Fruit fly (Drosophila melanogaster) whole organism, embryonic: ENCODE data around the gene CG32379.

Experiments used
- BtbVII ChIP-seq: fragments of 200-800 bp; sonication (Bioruptor generic); optimal IDR thresholded peaks from 3 replicates; lab custom pipeline; 2017; ENCODE audit warnings: missing biosample characterization, mild to moderate bottlenecking, missing genetic modification characterization
- CG10267 ChIP-seq: fragments of 200-800 bp; sonication (Bioruptor generic); optimal IDR thresholded peaks from 2 replicates; lab custom pipeline; 2018; ENCODE audit warnings: missing biosample characterization, mild to moderate bottlenecking, missing genetic modification characterization, moderate library complexity
- CG11695 ChIP-seq: fragments of 200-800 bp; sonication (Bioruptor generic); IDR thresholded peaks from 3 replicates; pipeline ENCODE4 v1.3.6; 2022; ENCODE audit warnings: missing biosample characterization, missing genetic modification characterization
- CG11696 ChIP-seq: fragments of 200-800 bp; sonication (Bioruptor generic); IDR thresholded peaks from 2 replicates; pipeline ENCODE4 v1.3.6; 2022; ENCODE audit warnings: missing biosample characterization, missing genetic modification characterization
- CG1529 ChIP-seq: fragments of 200-800 bp; sonication (Bioruptor generic); optimal IDR thresholded peaks from 3 replicates; lab custom pipeline; 2018; ENCODE audit warnings: missing biosample characterization, missing genetic modification characterization
- CG15696 ChIP-seq: fragments of 200-800 bp; sonication (Bioruptor generic); optimal IDR thresholded peaks from 2 replicates; lab custom pipeline; 2019; ENCODE audit warnings: missing biosample characterization, mild to moderate bottlenecking, missing genetic modification characterization, moderate library complexity
- CG17612 ChIP-seq: fragments of 200-800 bp; sonication (Bioruptor generic); IDR thresholded peaks from 2 replicates; pipeline ENCODE4 v1.3.6; 2022; ENCODE audit warnings: missing biosample characterization, missing genetic modification characterization
- CG2199 ChIP-seq: fragments of 200-800 bp; sonication (Bioruptor generic); IDR thresholded peaks from 3 replicates; pipeline ENCODE4 v1.3.6; 2022; ENCODE audit warnings: missing biosample characterization, missing genetic modification characterization
- CG3065 ChIP-seq: fragments of 200-800 bp; sonication (Bioruptor generic); optimal IDR thresholded peaks from 2 replicates; lab custom pipeline; 2016; ENCODE audit warnings: missing biosample characterization, missing genetic modification characterization
- CG31224 ChIP-seq: fragments of 200-800 bp; sonication (Bioruptor generic); IDR thresholded peaks from 2 replicates; pipeline ENCODE4 v1.3.6; 2022; ENCODE audit warnings: missing biosample characterization, missing genetic modification characterization
- CG33213 ChIP-seq: fragments of 200-800 bp; sonication (Bioruptor generic); optimal IDR thresholded peaks from 3 replicates; lab custom pipeline; 2016; ENCODE audit warnings: missing biosample characterization, missing genetic modification characterization
- CG3407 ChIP-seq: fragments of 200-800 bp; sonication (Bioruptor generic); optimal IDR thresholded peaks from 2 replicates; lab custom pipeline; 2018; ENCODE audit warnings: missing biosample characterization, mild to moderate bottlenecking, missing genetic modification characterization
- CG34376 ChIP-seq: fragments of 200-800 bp; sonication (Bioruptor generic); optimal IDR thresholded peaks from 2 replicates; lab custom pipeline; 2018; ENCODE audit warnings: missing biosample characterization, mild to moderate bottlenecking, missing genetic modification characterization
- CG3726 ChIP-seq: fragments of 200-800 bp; sonication (Bioruptor generic); IDR thresholded peaks from 3 replicates; pipeline ENCODE4, ENCODE4 v1.3.6; 2022; ENCODE audit warnings: missing biosample characterization, missing genetic modification characterization
- CG43689 ChIP-seq: fragments of 200-800 bp; sonication (Bioruptor generic); IDR thresholded peaks from 2 replicates; pipeline ENCODE4 v1.3.6; 2022; ENCODE audit warnings: missing biosample characterization, missing genetic modification characterization
- CG4730 ChIP-seq: fragments of 200-800 bp; sonication (Bioruptor generic); IDR thresholded peaks from 2 replicates; pipeline ENCODE4 v1.3.6; 2022; ENCODE audit warnings: missing biosample characterization, missing genetic modification characterization
- CG8290 ChIP-seq, 3 experiments: fragments of 200-800 bp; sonication (Bioruptor generic); optimal IDR thresholded peaks; 2 replicates each; lab custom pipeline; 2016 to 2019; ENCODE audit warnings: missing biosample characterization in 3 of 3, missing genetic modification characterization in 3 of 3, mild to moderate bottlenecking in 2 of 3, moderate library complexity in 1 of 3
- Doc2 ChIP-seq: fragments of 200-800 bp; sonication (Bioruptor generic); IDR thresholded peaks from 2 replicates; pipeline ENCODE4 v1.3.6; 2022; ENCODE audit warnings: missing biosample characterization, missing genetic modification characterization
- HmgD ChIP-seq: fragments of 200-800 bp; sonication (Bioruptor generic); optimal IDR thresholded peaks from 3 replicates; lab custom pipeline; 2016; ENCODE audit warnings: missing biosample characterization, missing genetic modification characterization
- HmgZ ChIP-seq: fragments of 200-800 bp; sonication (Bioruptor generic); optimal IDR thresholded peaks from 2 replicates; lab custom pipeline; 2018; ENCODE audit warnings: missing biosample characterization, mild to moderate bottlenecking, missing genetic modification characterization
- Hmx ChIP-seq: fragments of 200-800 bp; sonication (Bioruptor generic); optimal IDR thresholded peaks from 2 replicates; lab custom pipeline; 2016; ENCODE audit warnings: missing biosample characterization, missing genetic modification characterization
- Mad ChIP-seq: fragments of 200-800 bp; sonication (Bioruptor generic); optimal IDR thresholded peaks from 2 replicates; lab custom pipeline; 2016; ENCODE audit warnings: missing biosample characterization, missing genetic modification characterization
- Sry-β ChIP-seq: fragments of 200-800 bp; sonication (Bioruptor generic); optimal IDR thresholded peaks from 2 replicates; lab custom pipeline; 2018; ENCODE audit warnings: missing biosample characterization, mild to moderate bottlenecking, missing genetic modification characterization, moderate library complexity
- Trl ChIP-seq, 3 experiments: fragments of >200 bp in 2 of 3; fragments of 200-800 bp in 1 of 3; sonication (Bioruptor generic) in 1 of 3; optimal IDR thresholded peaks; 2 replicates in 1 of 3; 3 replicates in 2 of 3; lab custom pipeline; 2016 to 2017; ENCODE audit warnings: missing biosample characterization in 1 of 3, missing genetic modification characterization in 1 of 3
- bab2 ChIP-seq: fragments of 200-800 bp; sonication (Bioruptor generic); optimal IDR thresholded peaks from 2 replicates; lab custom pipeline; 2016; ENCODE audit warnings: missing biosample characterization, missing genetic modification characterization
- br ChIP-seq: fragments of >200 bp; optimal IDR thresholded peaks from 2 replicates; lab custom pipeline; 2017
- chm ChIP-seq: fragments of 200-800 bp; sonication (Bioruptor generic); IDR thresholded peaks from 2 replicates; pipeline ENCODE4 v1.3.6; 2022; ENCODE audit warnings: missing biosample characterization, missing genetic modification characterization
- crc ChIP-seq: fragments of 200-800 bp; sonication (Bioruptor generic); optimal IDR thresholded peaks from 2 replicates; lab custom pipeline; 2016; ENCODE audit warnings: missing biosample characterization, missing genetic modification characterization
- emc ChIP-seq: fragments of 200-800 bp; sonication (Bioruptor generic); optimal IDR thresholded peaks from 2 replicates; lab custom pipeline; 2016; ENCODE audit warnings: missing biosample characterization, missing genetic modification characterization
- esg ChIP-seq: fragments of 200-800 bp; sonication (Bioruptor generic); conservative IDR thresholded peaks from 2 replicates; pipeline ENCODE4 v1.3.6; 2022; ENCODE audit warnings: missing biosample characterization, missing genetic modification characterization
- ewg ChIP-seq: fragments of 200-800 bp; sonication (Bioruptor generic); optimal IDR thresholded peaks from 3 replicates; lab custom pipeline; 2017; ENCODE audit warnings: mild to moderate bottlenecking, missing biosample characterization, missing genetic modification reagents, missing genetic modification characterization
- exex ChIP-seq: fragments of 200-800 bp; sonication (Bioruptor generic); optimal IDR thresholded peaks from 4 replicates; lab custom pipeline; 2018; ENCODE audit warnings: missing biosample characterization, mild to moderate bottlenecking, missing genetic modification characterization, moderate library complexity
- fd3F ChIP-seq: fragments of 200-800 bp; sonication (Bioruptor generic); optimal IDR thresholded peaks from 2 replicates; lab custom pipeline; 2018; ENCODE audit warnings: missing biosample characterization, mild to moderate bottlenecking, missing genetic modification characterization, moderate library complexity
- gro ChIP-seq: fragments of 200-800 bp; sonication (Bioruptor generic); optimal IDR thresholded peaks from 2 replicates; lab custom pipeline; 2016; ENCODE audit warnings: missing biosample characterization, missing genetic modification characterization
- gt ChIP-seq: fragments of 200-800 bp; sonication (Bioruptor generic); IDR thresholded peaks from 2 replicates; pipeline ENCODE4 v1.3.6; 2022; ENCODE audit warnings: missing biosample characterization, missing genetic modification characterization
- h ChIP-seq: fragments of >200 bp; optimal IDR thresholded peaks from 2 replicates; lab custom pipeline; 2017
- hb ChIP-seq: fragments of 200-800 bp; sonication (Bioruptor generic); IDR thresholded peaks from 3 replicates; pipeline ENCODE4 v1.3.6; 2022; ENCODE audit warnings: missing biosample characterization, missing genetic modification characterization; ENCODE audit not compliant: partially characterized antibody
- kay ChIP-seq: fragments of 200-800 bp; sonication (Bioruptor generic); optimal IDR thresholded peaks from 2 replicates; lab custom pipeline; 2016; ENCODE audit warnings: missing biosample characterization, missing genetic modification characterization
- kni ChIP-seq: fragments of 200-800 bp; sonication (Bioruptor generic); optimal IDR thresholded peaks from 3 replicates; lab custom pipeline; 2017; ENCODE audit warnings: mild to moderate bottlenecking, missing biosample characterization, missing genetic modification reagents, missing genetic modification characterization
- knrl ChIP-seq: fragments of 200-800 bp; sonication (Bioruptor generic); IDR thresholded peaks from 3 replicates; pipeline ENCODE4 v1.3.6; 2022; ENCODE audit warnings: missing biosample characterization, missing genetic modification characterization; ENCODE audit not compliant: partially characterized antibody
- lab ChIP-seq: fragments of 200-800 bp; sonication (Bioruptor generic); optimal IDR thresholded peaks from 3 replicates; lab custom pipeline; 2017; ENCODE audit warnings: missing biosample characterization, missing genetic modification characterization, mild to moderate bottlenecking, moderate library complexity, missing genetic modification reagents
- mirr ChIP-seq: fragments of 200-800 bp; sonication (Bioruptor generic); optimal IDR thresholded peaks from 3 replicates; lab custom pipeline; 2018; ENCODE audit warnings: missing biosample characterization, mild to moderate bottlenecking, missing genetic modification characterization
- nmo ChIP-seq: fragments of 200-800 bp; sonication (Bioruptor generic); optimal IDR thresholded peaks from 2 replicates; lab custom pipeline; 2018; ENCODE audit warnings: missing biosample characterization, mild to moderate bottlenecking, missing genetic modification characterization, moderate library complexity
- pnt ChIP-seq: fragments of 200-800 bp; sonication (Bioruptor generic); optimal IDR thresholded peaks from 3 replicates; lab custom pipeline; 2016; ENCODE audit warnings: missing biosample characterization, missing genetic modification characterization
- row ChIP-seq: fragments of 200-800 bp; sonication (Bioruptor generic); IDR thresholded peaks from 3 replicates; pipeline ENCODE4 v1.3.6; 2022; ENCODE audit warnings: missing biosample characterization, missing genetic modification characterization
- sima ChIP-seq: fragments of 200-800 bp; sonication (Bioruptor generic); optimal IDR thresholded peaks from 2 replicates; lab custom pipeline; 2016; ENCODE audit warnings: missing biosample characterization, missing genetic modification characterization
- ssp ChIP-seq: fragments of 200-800 bp; sonication (Bioruptor generic); IDR thresholded peaks from 2 replicates; pipeline ENCODE4 v1.3.6; 2022; ENCODE audit warnings: missing biosample characterization, missing genetic modification characterization
- sug ChIP-seq: fragments of 200-800 bp; optimal IDR thresholded peaks from 2 replicates; lab custom pipeline; 2019; ENCODE audit warnings: missing biosample characterization, mild to moderate bottlenecking, missing genetic modification characterization, moderate library complexity
- tup ChIP-seq: fragments of 200-800 bp; sonication (Bioruptor generic); optimal IDR thresholded peaks from 2 replicates; lab custom pipeline; 2016; ENCODE audit warnings: missing biosample characterization, mild to moderate bottlenecking, missing genetic modification characterization, moderate library complexity

The CG32379 gene

dm6 chr3L:7371290-7371689, 24.9 kb upstream of the CG32379 start (continued):
- TF ChIP-seq CG43689 (GFP tag; lab: Robert Waterston, UW), result no peak
- TF ChIP-seq nmo (GFP tag; lab: Kevin White, UChicago), result no peak
- TF ChIP-seq CG1529 (GFP tag; lab: Kevin White, UChicago), result no peak
- no peak for TF ChIP-seq Trl (optimal IDR thresholded peaks at IDR 0.05; lab: Kevin White, UChicago)
- TF ChIP-seq Trl (GFP tag; optimal IDR thresholded peaks at IDR 0.05; lab: Kevin White, UChicago), result no peak
- TF ChIP-seq lab (GFP tag; lab: Kevin White, UChicago), result no peak
- no peak for TF ChIP-seq CG8290 (GFP tag; optimal IDR thresholded peaks at IDR 0.05; lab: Kevin White, UChicago)
- no peak for TF ChIP-seq CG8290 (tag; optimal IDR thresholded peaks at IDR 0.05; lab: Kevin White, UChicago)
- no peak for TF ChIP-seq CG31224 (GFP tag; lab: Robert Waterston, UW)
- 0 out of 3 replicates have a peak, but pooled peaks have one; percentile 22 for TF ChIP-seq CG2199 (GFP tag; lab: Robert Waterston, UW)
- TF ChIP-seq CG3065 (GFP tag; lab: Kevin White, UChicago), result no peak
- no peak for TF ChIP-seq CG3407 (GFP tag; lab: Kevin White, UChicago)
- no peak for TF ChIP-seq CG15696 (tag; lab: Kevin White, UChicago)
- no peak for TF ChIP-seq pnt
- TF ChIP-seq row (GFP tag; lab: Robert Waterston, UW), result peak; percentile 42; the same call in 2 of the 3 replicates
- no peak for TF ChIP-seq bab2 (GFP tag; lab: Kevin White, UChicago)
- peak; percentile 29; the same call in 1 of the 3 replicates for TF ChIP-seq hb (GFP tag; lab: Robert Waterston, UW)
- no peak for TF ChIP-seq esg (GFP tag; lab: Robert Waterston, UW)
- TF ChIP-seq chm (GFP tag; lab: Robert Waterston, UW), result 0 out of 2 replicates have a peak, but pooled peaks have one; percentile 26
- TF ChIP-seq Mad (GFP tag; lab: Kevin White, UChicago), result no peak
- no peak for TF ChIP-seq br (lab: Kevin White, UChicago)
- TF ChIP-seq ewg (GFP tag; lab: Kevin White, UChicago), result no peak
- no peak for TF ChIP-seq gro
- TF ChIP-seq CG3726 (GFP tag; lab: Robert Waterston, UW), result no peak
- peak; percentile 86 for TF ChIP-seq Sry-β
- TF ChIP-seq, all 482 proteins: peak for 11

dm6 chr3L:7376151-7376550, 20.0 kb upstream of the CG32379 start:
- TF ChIP-seq exex (tag; lab: Kevin White, UChicago), result peak; percentile 60
- TF ChIP-seq kni (GFP tag; lab: Kevin White, UChicago), result no peak
- TF ChIP-seq mirr, result peak; percentile 67

dm6 chr3L:7376830-7377229, 19.3 kb upstream of the CG32379 start:
- TF ChIP-seq hb (GFP tag; lab: Robert Waterston, UW) (no peak), CG10267 (tag; lab: Kevin White, UChicago) (no peak), knrl (GFP tag; lab: Robert Waterston, UW) (no peak), sug (tag; lab: Kevin White, UChicago) (peak; percentile 29), gt (GFP tag; lab: Robert Waterston, UW) (no peak), CG34376 (GFP tag; lab: Kevin White, UChicago) (peak; percentile 36), exex (tag; lab: Kevin White, UChicago) (peak; percentile 83), HmgD (GFP tag; lab: Kevin White, UChicago) (no peak), Doc2 (no peak), emc (no peak), crc (GFP tag; lab: Kevin White, UChicago) (no peak), CG4730 (GFP tag; lab: Robert Waterston, UW) (no peak), HmgZ (tag; lab: Kevin White, UChicago) (no peak), sima (GFP tag; lab: Kevin White, UChicago) (no peak), BtbVII (peak; percentile 44), h (lab: Kevin White, UChicago) (no peak), CG33213 (GFP tag; lab: Kevin White, UChicago) (no peak), kay (GFP tag; lab: Kevin White, UChicago) (no peak), CG11695 (GFP tag; lab: Robert Waterston, UW) (no peak), ssp (GFP tag; lab: Robert Waterston, UW) (no peak), tup (GFP tag; lab: Kevin White, UChicago) (no peak), fd3F (GFP tag; lab: Kevin White, UChicago) (no peak), Hmx (GFP tag; lab: Kevin White, UChicago) (no peak), CG11696 (GFP tag; lab: Robert Waterston, UW) (no peak), CG17612 (GFP tag; lab: Robert Waterston, UW) (no peak), CG3726 (GFP tag; lab: Robert Waterston, UW) (no peak)
